Fruit fly (Drosophila melanogaster): ENCODE results near the gene Atg8a.

The Atg8a gene

dm6 chrX:10721901-10722479, 46.1 kb downstream of the Atg8a start (continued):
- TF ChIP-seq Ptx1 (GFP tag; IDR thresholded peaks at IDR 0.05), result 0 out of 2 replicates have a peak, but pooled peaks have one; percentile 21
- peak; percentile 41; the same call in 1 of the 3 replicates for TF ChIP-seq row (GFP tag; IDR thresholded peaks at IDR 0.05)
- TF ChIP-seq Scr (GFP tag; IDR thresholded peaks at IDR 0.05; ENCODE audit: partially characterized antibody), result no peak
- peak; percentile 48 for TF ChIP-seq ATbp (GFP tag; optimal IDR thresholded peaks at IDR 0.05)
- peak; percentile 16 for TF ChIP-seq CoRest (tag; optimal IDR thresholded peaks at IDR 0.05)
- no peak for TF ChIP-seq CG6791 (GFP tag; IDR thresholded peaks at IDR 0.05; ENCODE audit: partially characterized antibody)
- no peak for TF ChIP-seq Doc2 (GFP tag; IDR thresholded peaks at IDR 0.05)
- TF ChIP-seq CG6813 (GFP tag; optimal IDR thresholded peaks at IDR 0.05), result no peak
- TF ChIP-seq Sox100B (GFP tag; optimal IDR thresholded peaks at IDR 0.05), result peak; percentile 28
- peak; percentile 6 for TF ChIP-seq Hsf (GFP tag; optimal IDR thresholded peaks at IDR 0.05)
- no peak for TF ChIP-seq kni (GFP tag; optimal IDR thresholded peaks at IDR 0.05)
- no peak for TF ChIP-seq CG3995 (GFP tag; optimal IDR thresholded peaks at IDR 0.05)
- TF ChIP-seq CG17359 (tag; optimal IDR thresholded peaks at IDR 0.05), result peak; percentile 52
- TF ChIP-seq CG12391 (tag; optimal IDR thresholded peaks at IDR 0.05), result peak; percentile 26
- no peak for TF ChIP-seq prd (optimal IDR thresholded peaks at IDR 0.05)
- peak; percentile 16; the same call in 1 of the 3 replicates for TF ChIP-seq prd (GFP tag; IDR thresholded peaks at IDR 0.05)
- no peak for TF ChIP-seq CG1233 (GFP tag; optimal IDR thresholded peaks at IDR 0.05)
- TF ChIP-seq CG3281 (GFP tag; optimal IDR thresholded peaks at IDR 0.05), result no peak
- TF ChIP-seq CG3163 (GFP tag; optimal IDR thresholded peaks at IDR 0.05), result no peak
- peak; percentile 4 for TF ChIP-seq CG2712 (tag; optimal IDR thresholded peaks at IDR 0.05)
- no peak for TF ChIP-seq ken (GFP tag; IDR thresholded peaks at IDR 0.05)
- TF ChIP-seq grau (tag; optimal IDR thresholded peaks at IDR 0.05), result peak; percentile 69
- no peak for TF ChIP-seq CG12104 (GFP tag; optimal IDR thresholded peaks at IDR 0.05)
- TF ChIP-seq CG18262 (tag; optimal IDR thresholded peaks at IDR 0.05), result no peak
- TF ChIP-seq phol (tag; optimal IDR thresholded peaks at IDR 0.05), result peak; percentile 39
- TF ChIP-seq Ssrp (tag; optimal IDR thresholded peaks at IDR 0.05), result peak; percentile 2
- no peak for TF ChIP-seq Hmr (GFP tag; optimal IDR thresholded peaks at IDR 0.05)
- TF ChIP-seq sr (GFP tag; IDR thresholded peaks at IDR 0.05), result peak; percentile 86
- no peak for TF ChIP-seq pita (GFP tag; optimal IDR thresholded peaks at IDR 0.05)
- no peak for TF ChIP-seq Antp (GFP tag; optimal IDR thresholded peaks at IDR 0.05)
- peak; percentile 39; the same call in 1 of the 3 replicates for TF ChIP-seq tgo (GFP tag; IDR thresholded peaks at IDR 0.05)
- TF ChIP-seq HLH3B (GFP tag; IDR thresholded peaks at IDR 0.05), result 0 out of 2 replicates have a peak, but pooled peaks have one; percentile 28
- TF ChIP-seq eve (GFP tag; optimal IDR thresholded peaks at IDR 0.05), result peak in 1 of 2 experiments; percentile 24
- TF ChIP-seq bsh (GFP tag; optimal IDR thresholded peaks at IDR 0.05), result peak in 1 of 2 experiments; percentile 28
- TF ChIP-seq HLH4C (GFP tag; IDR thresholded peaks at IDR 0.05; ENCODE audit: partially characterized antibody), result no peak
- no peak for TF ChIP-seq CG17829 (tag; optimal IDR thresholded peaks at IDR 0.05)
- no peak for TF ChIP-seq Lhr (GFP tag; optimal IDR thresholded peaks at IDR 0.05)
- peak; percentile 19 for TF ChIP-seq CG7839 (tag; optimal IDR thresholded peaks at IDR 0.05)
- TF ChIP-seq tup (GFP tag; optimal IDR thresholded peaks at IDR 0.05), result no peak
- no peak for TF ChIP-seq fd3F (GFP tag; optimal IDR thresholded peaks at IDR 0.05)
- TF ChIP-seq BtbVII (GFP tag; optimal IDR thresholded peaks at IDR 0.05), result no peak
- TF ChIP-seq crol (GFP tag; IDR thresholded peaks at IDR 0.05), result 0 out of 2 replicates have a peak, but pooled peaks have one; percentile 25
- peak; percentile 21 for TF ChIP-seq CG10979 (tag; optimal IDR thresholded peaks at IDR 0.05)
- peak; percentile 5 for TF ChIP-seq Oli (tag; optimal IDR thresholded peaks at IDR 0.05)
